Worm (Caenorhabditis elegans) whole organism, late embryonic: ENCODE results near the gene T24C2.3.

Source experiments
- ama-1 ChIP-seq: fragments of 150-350 bp; optimal IDR thresholded peaks from 2 replicates; lab custom pipeline; 2014
- ceh-22 ChIP-seq: sonication (generic microtip); optimal IDR thresholded peaks from 2 replicates; lab custom pipeline; 2017; ENCODE audit warnings: missing biosample characterization, missing genetic modification characterization
- ceh-34 ChIP-seq: sonication (generic microtip); optimal IDR thresholded peaks from 2 replicates; lab custom pipeline; 2016; ENCODE audit warnings: mild to moderate bottlenecking, missing genetic modification characterization, missing compliant biosample characterization
- nhr-11 ChIP-seq: fragments of 150-350 bp; optimal IDR thresholded peaks from 2 replicates; lab custom pipeline; 2014; ENCODE audit warnings: missing biosample characterization, missing genetic modification characterization
- pqm-1 ChIP-seq: sonication (generic microtip); optimal IDR thresholded peaks from 2 replicates; lab custom pipeline; 2016; ENCODE audit warnings: missing genetic modification characterization, missing compliant biosample characterization
- unc-3 ChIP-seq, 2 experiments: fragments of 200-800 bp in 1 of 2; sonication (Bioruptor generic) in 1 of 2; sonication (generic microtip) in 1 of 2; conservative IDR thresholded peaks in 1 of 2; optimal IDR thresholded peaks in 1 of 2; 2 replicates each; pipeline versions ENCODE4 v1.3.6 to Lab custom; 2016 to 2022; ENCODE audit warnings: missing compliant biosample characterization in 2 of 2, missing genetic modification characterization in 2 of 2, missing genetic modification reagents in 1 of 2
- unc-55 ChIP-seq: sonication (generic microtip); optimal IDR thresholded peaks from 2 replicates; lab custom pipeline; 2017; ENCODE audit warnings: missing biosample characterization, missing genetic modification reagents, missing genetic modification characterization

- TF ChIP-seq unc-3 (GFP tag; conservative IDR thresholded peaks at IDR 0.05; lab: Robert Waterston, UW) (no peak), unc-3 (tag; optimal IDR thresholded peaks at IDR 0.05; lab: Kevin White, UChicago) (no peak), unc-55 (no peak), ama-1 (no peak), ceh-34 (tag; lab: Kevin White, UChicago) (no peak), nhr-11 (tag; lab: Kevin White, UChicago) (no peak), ceh-22 (tag; lab: Kevin White, UChicago) (no peak), pqm-1 (no peak)
These were observed 22.7 kb downstream of the T24C2.3 start for ce11 chrX:14566047-14566446.
